Worm (Caenorhabditis elegans) whole organism, late embryonic: Measurements from ENCODE around the gene lgc-40.

ENCODE experiments used
- C38D4.7 ChIP-seq: fragments of 200-800 bp; sonication (Bioruptor generic); optimal IDR thresholded peaks from 2 replicates; lab custom pipeline; 2018; ENCODE audit warnings: mild to moderate bottlenecking, missing genetic modification characterization, moderate library complexity, missing compliant biosample characterization
- K09A11.1 ChIP-seq: sonication (generic microtip); optimal IDR thresholded peaks from 2 replicates; lab custom pipeline; 2017; ENCODE audit warnings: antibody characterized with exemption, mild to moderate bottlenecking, missing genetic modification characterization, missing compliant biosample characterization; ENCODE audit not compliant: insufficient read depth
- Y22D7AL.16 ChIP-seq: sonication (generic microtip); optimal IDR thresholded peaks from 2 replicates; lab custom pipeline; 2016; ENCODE audit warnings: missing genetic modification characterization, missing compliant biosample characterization
- ceh-14 ChIP-seq: sonication (generic microtip); optimal IDR thresholded peaks from 2 replicates; lab custom pipeline; 2016; ENCODE audit warnings: missing genotype, missing genetic modification characterization, missing compliant biosample characterization
- ceh-19 ChIP-seq: fragments of 200-800 bp; sonication (Bioruptor generic); optimal IDR thresholded peaks from 2 replicates; lab custom pipeline; 2018; ENCODE audit warnings: mild to moderate bottlenecking, missing genetic modification characterization, missing compliant biosample characterization
- ceh-22 ChIP-seq: sonication (generic microtip); optimal IDR thresholded peaks from 2 replicates; lab custom pipeline; 2017; ENCODE audit warnings: missing biosample characterization, missing genetic modification characterization
- ceh-30 ChIP-seq: fragments of 150-350 bp; optimal IDR thresholded peaks from 2 replicates; lab custom pipeline; 2014; ENCODE audit warnings: missing biosample characterization, missing genetic modification characterization
- ceh-31 ChIP-seq: sonication (generic microtip); optimal IDR thresholded peaks from 2 replicates; lab custom pipeline; 2016; ENCODE audit warnings: missing genetic modification characterization, missing compliant biosample characterization
- ceh-34 ChIP-seq: sonication (generic microtip); optimal IDR thresholded peaks from 2 replicates; lab custom pipeline; 2016; ENCODE audit warnings: mild to moderate bottlenecking, missing genetic modification characterization, missing compliant biosample characterization
- ceh-48 ChIP-seq: sonication (generic microtip); optimal IDR thresholded peaks from 2 replicates; lab custom pipeline; 2016; ENCODE audit warnings: missing genetic modification characterization, inconsistent platforms, missing compliant biosample characterization
- ceh-6 ChIP-seq: fragments of 200-800 bp; sonication (Bioruptor generic); optimal IDR thresholded peaks from 2 replicates; lab custom pipeline; 2018; ENCODE audit warnings: mild to moderate bottlenecking, missing genetic modification characterization, missing compliant biosample characterization
- ceh-9 ChIP-seq: sonication (generic microtip); optimal IDR thresholded peaks from 2 replicates; lab custom pipeline; 2016; ENCODE audit warnings: mild to moderate bottlenecking, missing genetic modification characterization, inconsistent platforms, missing compliant biosample characterization
- che-1 ChIP-seq: sonication (generic microtip); optimal IDR thresholded peaks from 2 replicates; lab custom pipeline; 2016; ENCODE audit warnings: mild to moderate bottlenecking, missing genetic modification characterization, missing compliant biosample characterization
- dve-1 ChIP-seq: sonication (generic microtip); optimal IDR thresholded peaks from 2 replicates; lab custom pipeline; 2017; ENCODE audit warnings: antibody characterized with exemption, mild to moderate bottlenecking, missing genetic modification characterization, missing compliant biosample characterization
- elt-4 ChIP-seq: sonication (generic microtip); optimal IDR thresholded peaks from 2 replicates; lab custom pipeline; 2016; ENCODE audit warnings: missing genetic modification characterization, missing compliant biosample characterization
- ets-4 ChIP-seq: sonication (generic microtip); optimal IDR thresholded peaks from 2 replicates; lab custom pipeline; 2016; ENCODE audit warnings: missing genetic modification characterization, missing compliant biosample characterization
- hlh-15 ChIP-seq: sonication (generic microtip); optimal IDR thresholded peaks from 2 replicates; lab custom pipeline; 2016; ENCODE audit warnings: missing genetic modification characterization, missing compliant biosample characterization
- hlh-30 ChIP-seq: sonication (generic microtip); optimal IDR thresholded peaks from 2 replicates; lab custom pipeline; 2017; ENCODE audit warnings: antibody characterized with exemption, missing genetic modification characterization, missing compliant biosample characterization; ENCODE audit not compliant: insufficient read depth
- hlh-8 ChIP-seq: sonication (generic microtip); optimal IDR thresholded peaks from 2 replicates; lab custom pipeline; 2016; ENCODE audit warnings: missing genotype, missing genetic modification characterization, missing compliant biosample characterization
- madf-2 ChIP-seq: sonication (generic microtip); optimal IDR thresholded peaks from 2 replicates; lab custom pipeline; 2017; ENCODE audit warnings: missing genetic modification characterization, missing compliant biosample characterization
- nfya-1 ChIP-seq: sonication (generic microtip); optimal IDR thresholded peaks from 2 replicates; lab custom pipeline; 2017; ENCODE audit warnings: missing genetic modification characterization, mild to moderate bottlenecking, missing compliant biosample characterization, antibody characterized with exemption, moderate library complexity
- nhr-11 ChIP-seq: fragments of 150-350 bp; optimal IDR thresholded peaks from 2 replicates; lab custom pipeline; 2014; ENCODE audit warnings: missing biosample characterization, missing genetic modification characterization
- odd-2 ChIP-seq: sonication (generic microtip); optimal IDR thresholded peaks from 2 replicates; lab custom pipeline; 2017; ENCODE audit warnings: antibody characterized with exemption, mild to moderate bottlenecking, missing genetic modification characterization, missing compliant biosample characterization
- pha-2 ChIP-seq: sonication (generic microtip); optimal IDR thresholded peaks from 2 replicates; lab custom pipeline; 2017; ENCODE audit warnings: mild to moderate bottlenecking, missing genetic modification characterization, missing compliant biosample characterization
- pqm-1 ChIP-seq: sonication (generic microtip); optimal IDR thresholded peaks from 2 replicates; lab custom pipeline; 2016; ENCODE audit warnings: missing genetic modification characterization, missing compliant biosample characterization
- sdc-2 ChIP-seq: sonication (generic microtip); optimal IDR thresholded peaks from 2 replicates; lab custom pipeline; 2016; ENCODE audit warnings: missing genotype, missing genetic modification characterization, missing compliant biosample characterization
- sox-2 ChIP-seq: fragments of 200-800 bp; sonication (Bioruptor generic); IDR thresholded peaks from 2 replicates; pipeline ENCODE4 v1.3.6; 2022; ENCODE audit warnings: missing genetic modification reagents, missing genetic modification characterization, missing compliant biosample characterization
- syd-9 ChIP-seq: sonication (generic microtip); optimal IDR thresholded peaks from 2 replicates; lab custom pipeline; 2016; ENCODE audit warnings: mild to moderate bottlenecking, missing genetic modification characterization, moderate library complexity, missing compliant biosample characterization
- unc-42 ChIP-seq: sonication (generic microtip); optimal IDR thresholded peaks from 2 replicates; lab custom pipeline; 2016; ENCODE audit warnings: missing genotype, missing genetic modification characterization, missing compliant biosample characterization
- unc-55 ChIP-seq: sonication (generic microtip); optimal IDR thresholded peaks from 2 replicates; lab custom pipeline; 2017; ENCODE audit warnings: missing biosample characterization, missing genetic modification reagents, missing genetic modification characterization
- zip-5 ChIP-seq: sonication (generic microtip); optimal IDR thresholded peaks from 2 replicates; lab custom pipeline; 2016; ENCODE audit warnings: missing genetic modification characterization, missing compliant biosample characterization

lgc-40 gene

ce11 chrX:2381282-2381681, 21.4 kb downstream of the lgc-40 start, which contains the start of gene F47G3.4:
F47G3.4 (plus strand) TSS chrX:2381582.
- no peak for TF ChIP-seq dve-1 (tag; lab: Kevin White, UChicago)
- no peak for TF ChIP-seq ceh-19 (GFP tag; lab: Kevin White, UChicago)
- TF ChIP-seq hlh-15 (tag; lab: Kevin White, UChicago) = no peak
- no peak for TF ChIP-seq ceh-14
- TF ChIP-seq pha-2 (tag; lab: Kevin White, UChicago) = no peak
- no peak for TF ChIP-seq elt-4 (tag; lab: Kevin White, UChicago)
- no peak for TF ChIP-seq ceh-9
- TF ChIP-seq hlh-8 (tag; lab: Kevin White, UChicago) = no peak
- TF ChIP-seq K09A11.1 (tag; lab: Kevin White, UChicago) = no peak
- TF ChIP-seq, all 69 proteins: peak for 0

- TF ChIP-seq ceh-14 (no peak), zip-5 (tag; lab: Kevin White, UChicago) (no peak), ceh-31 (tag; lab: Kevin White, UChicago) (peak; percentile 26), sox-2 (GFP tag; lab: Robert Waterston, UW) (no peak), ceh-30 (tag; lab: Kevin White, UChicago) (no peak), sdc-2 (peak; percentile 2), hlh-15 (tag; lab: Kevin White, UChicago) (no peak), pqm-1 (tag; lab: Kevin White, UChicago) (no peak)
Observed at ce11 chrX:2382227-2382626, 22.3 kb downstream of the lgc-40 start.

ce11 chrX:2385453-2385852, 25.6 kb downstream of the lgc-40 start, which contains the start of gene F47G3.1:
F47G3.1 (plus strand) TSS chrX:2385753.
- TF ChIP-seq syd-9 (tag; lab: Kevin White, UChicago) (no peak), ceh-34 (tag; lab: Kevin White, UChicago) (no peak), ceh-48 (no peak), ceh-9 (no peak), ceh-6 (GFP tag; lab: Kevin White, UChicago) (no peak), pha-2 (tag; lab: Kevin White, UChicago) (no peak)

DNA sequence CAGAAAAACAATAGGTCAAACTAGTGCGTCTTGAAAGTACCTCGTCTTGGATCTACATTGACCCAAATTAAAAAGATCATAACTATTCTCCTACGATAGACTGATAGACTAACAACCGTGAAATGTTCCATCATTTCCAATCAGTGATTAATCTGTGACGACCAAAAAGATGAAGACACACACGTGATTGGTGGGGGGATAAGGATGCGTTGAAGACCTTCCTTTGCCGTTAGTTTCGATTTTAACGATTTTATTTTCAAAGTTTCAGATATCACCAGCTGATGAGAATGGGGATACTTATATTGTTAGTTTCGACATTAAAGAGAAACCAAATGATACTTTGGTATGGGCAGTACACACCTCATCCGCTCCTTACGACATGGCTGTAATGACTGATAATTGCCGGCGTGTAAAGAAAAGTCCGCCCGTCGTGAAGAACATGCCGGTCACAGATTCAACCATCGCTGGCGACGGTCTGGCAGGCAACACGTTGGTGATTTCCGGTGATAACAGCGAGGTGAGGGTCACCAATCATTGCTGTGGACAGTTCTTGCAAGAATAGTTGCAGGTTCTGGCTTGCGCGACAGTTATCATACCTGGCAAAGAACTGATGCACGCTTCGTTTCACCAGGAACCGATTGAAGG, 27.1 kb downstream of the lgc-40 start:
- TF ChIP-seq K09A11.1 (tag; lab: Kevin White, UChicago) (no peak), sox-2 (GFP tag; lab: Robert Waterston, UW) (no peak), odd-2 (tag; lab: Kevin White, UChicago) (no peak), nfya-1 (no peak), zip-5 (tag; lab: Kevin White, UChicago) (no peak), ceh-9 (no peak), ceh-6 (GFP tag; lab: Kevin White, UChicago) (no peak), madf-2 (tag; lab: Kevin White, UChicago) (no peak)

DNA sequence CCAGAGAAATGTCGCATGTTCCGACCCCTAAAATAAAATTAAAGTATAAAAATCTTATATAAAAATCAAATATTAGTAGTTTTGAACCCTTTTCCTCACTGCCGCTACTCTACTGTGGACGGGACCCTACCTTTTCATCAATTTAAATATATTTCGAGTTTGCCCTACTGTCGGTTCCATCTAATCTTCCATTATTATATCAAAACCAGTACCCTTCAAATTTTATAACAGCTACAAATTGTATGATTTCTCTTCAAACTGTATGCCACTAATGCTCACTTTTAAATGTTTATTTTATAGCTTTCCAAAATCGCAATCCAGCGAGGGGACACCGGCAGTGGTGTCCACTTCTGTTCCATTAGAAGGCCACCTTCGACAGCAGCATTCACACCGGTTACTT, 35.1 kb downstream of the lgc-40 start, which contains the start of gene C43H6.6:
C43H6.6 (plus strand) TSS at position 301 of the 400 bp plus-strand sequence.
- no peak for TF ChIP-seq pqm-1 (tag; lab: Kevin White, UChicago)
- TF ChIP-seq syd-9 (tag; lab: Kevin White, UChicago) = no peak
- no peak for TF ChIP-seq unc-55 (GFP tag; lab: Kevin White, UChicago)
- TF ChIP-seq nhr-11 (tag; lab: Kevin White, UChicago) = no peak
- no peak for TF ChIP-seq pha-2 (tag; lab: Kevin White, UChicago)
- TF ChIP-seq, all 69 proteins: peak for 0

- TF ChIP-seq che-1 (tag; lab: Kevin White, UChicago) (no peak), Y22D7AL.16 (tag; lab: Kevin White, UChicago) (no peak), dve-1 (tag; lab: Kevin White, UChicago) (no peak), K09A11.1 (tag; lab: Kevin White, UChicago) (no peak), ceh-31 (tag; lab: Kevin White, UChicago) (peak; percentile 47), sox-2 (GFP tag; lab: Robert Waterston, UW) (no peak), unc-55 (GFP tag; lab: Kevin White, UChicago) (peak; percentile 71), ceh-14 (no peak), sdc-2 (peak; percentile 33), hlh-30 (tag; lab: Kevin White, UChicago) (peak; percentile 36), ceh-22 (no peak), unc-42 (tag; lab: Kevin White, UChicago) (peak; percentile 40), C38D4.7 (GFP tag; lab: Kevin White, UChicago) (no peak), nfya-1 (peak; percentile 85), ets-4 (tag; lab: Kevin White, UChicago) (no peak)
- TF ChIP-seq, all 69 proteins: peak for 6
Observed at ce11 chrX:2401883-2402282, 42.0 kb downstream of the lgc-40 start, which contains the start of gene dhhc-9. dhhc-9 (minus strand) TSS chrX:2402036.
